Worm (Caenorhabditis elegans) whole organism, L2 larva: Measurements from ENCODE around the gene F09G2.2.

Source experiments
- C34F6.9 ChIP-seq: fragments of 150-350 bp; optimal IDR thresholded peaks from 2 replicates; lab custom pipeline; 2014; ENCODE audit warnings: missing biosample characterization, missing genetic modification characterization
- Y55F3AM.14 ChIP-seq: fragments of 200-800 bp; sonication (Bioruptor generic); optimal IDR thresholded peaks from 2 replicates; lab custom pipeline; 2018; ENCODE audit warnings: mild to moderate bottlenecking, missing genetic modification characterization, missing compliant biosample characterization
- ZK546.5 ChIP-seq: sonication (generic microtip); optimal IDR thresholded peaks from 2 replicates; lab custom pipeline; 2017; ENCODE audit warnings: missing biosample characterization, missing genetic modification characterization
- alr-1 ChIP-seq: fragments of 150-350 bp; optimal IDR thresholded peaks from 2 replicates; lab custom pipeline; 2014; ENCODE audit warnings: missing biosample characterization, missing genetic modification characterization
- ceh-82 ChIP-seq: fragments of 150-350 bp; optimal IDR thresholded peaks from 2 replicates; lab custom pipeline; 2014; ENCODE audit warnings: missing biosample characterization, missing genetic modification characterization
- egl-27 ChIP-seq: sonication (generic microtip); optimal IDR thresholded peaks from 3 replicates; lab custom pipeline; 2017; ENCODE audit warnings: missing biosample characterization, missing genetic modification reagents, missing genetic modification characterization
- elt-3 ChIP-seq: sonication (generic microtip); optimal IDR thresholded peaks from 2 replicates; lab custom pipeline; 2017; ENCODE audit warnings: missing biosample characterization, missing genetic modification characterization
- gmeb-1 ChIP-seq: fragments of 150-350 bp; optimal IDR thresholded peaks from 2 replicates; lab custom pipeline; 2014; ENCODE audit warnings: missing biosample characterization, missing genetic modification characterization
- lin-11 ChIP-seq: fragments of 150-350 bp; sonication (generic microtip); optimal IDR thresholded peaks from 2 replicates; lab custom pipeline; 2014; ENCODE audit warnings: missing biosample characterization, missing genetic modification characterization, inconsistent platforms, mixed read lengths
- lin-39 ChIP-seq: fragments of 150-350 bp; optimal IDR thresholded peaks from 2 replicates; lab custom pipeline; 2014; ENCODE audit warnings: missing biosample characterization, missing genetic modification reagents, missing genetic modification characterization
- lsy-2 ChIP-seq, 2 experiments: fragments of 150-350 bp in 1 of 2; sonication (generic microtip) in 1 of 2; optimal IDR thresholded peaks; 2 replicates each; lab custom pipeline; 2014 to 2017; ENCODE audit warnings: missing biosample characterization in 2 of 2, missing genetic modification characterization in 2 of 2
- mab-5 ChIP-seq: fragments of 150-350 bp; optimal IDR thresholded peaks from 2 replicates; lab custom pipeline; 2014; ENCODE audit warnings: missing biosample characterization, missing genetic modification characterization
- mdl-1 ChIP-seq, 2 experiments: fragments of 150-350 bp in 1 of 2; sonication (generic microtip) in 1 of 2; optimal IDR thresholded peaks; 2 replicates each; lab custom pipeline; 2017; ENCODE audit warnings: missing biosample characterization in 2 of 2, missing genetic modification characterization in 2 of 2
- nhr-11 ChIP-seq: fragments of 150-350 bp; optimal IDR thresholded peaks from 2 replicates; lab custom pipeline; 2014; ENCODE audit warnings: missing biosample characterization, missing genetic modification characterization
- nhr-12 ChIP-seq: fragments of 150-350 bp; optimal IDR thresholded peaks from 2 replicates; lab custom pipeline; 2014; ENCODE audit warnings: missing biosample characterization, missing genetic modification characterization
- nhr-129 ChIP-seq: fragments of 150-350 bp; optimal IDR thresholded peaks from 2 replicates; lab custom pipeline; 2014; ENCODE audit warnings: missing biosample characterization, missing genetic modification characterization
- nhr-21 ChIP-seq: fragments of 150-350 bp; optimal IDR thresholded peaks from 2 replicates; lab custom pipeline; 2014; ENCODE audit warnings: missing biosample characterization, missing genetic modification characterization
- nhr-237 ChIP-seq: fragments of 150-350 bp; optimal IDR thresholded peaks from 2 replicates; lab custom pipeline; 2014; ENCODE audit warnings: missing biosample characterization, missing genetic modification characterization
- nhr-25 ChIP-seq: fragments of 150-350 bp; sonication (generic microtip); optimal IDR thresholded peaks from 3 replicates; lab custom pipeline; 2014; ENCODE audit warnings: missing biosample characterization, missing genetic modification characterization
- nhr-6 ChIP-seq: fragments of 150-350 bp; optimal IDR thresholded peaks from 2 replicates; lab custom pipeline; 2014; ENCODE audit warnings: missing biosample characterization, missing genetic modification characterization
- nhr-77 ChIP-seq: fragments of 150-350 bp; optimal IDR thresholded peaks from 2 replicates; lab custom pipeline; 2014; ENCODE audit warnings: missing biosample characterization, missing genetic modification characterization
- sem-4 ChIP-seq: fragments of 150-350 bp; optimal IDR thresholded peaks from 2 replicates; lab custom pipeline; 2014; ENCODE audit warnings: missing biosample characterization, missing genetic modification reagents, missing genetic modification characterization
- skn-1 ChIP-seq: sonication (generic microtip); optimal IDR thresholded peaks from 2 replicates; lab custom pipeline; 2017; ENCODE audit warnings: missing biosample characterization, missing genetic modification characterization
- sma-3 ChIP-seq: sonication (generic microtip); optimal IDR thresholded peaks from 2 replicates; lab custom pipeline; 2016; ENCODE audit warnings: missing genetic modification reagents, missing genetic modification characterization, missing compliant biosample characterization
- sma-9 ChIP-seq, 2 experiments: fragments of 150-350 bp in 1 of 2; sonication (generic microtip) in 1 of 2; optimal IDR thresholded peaks; 2 replicates each; lab custom pipeline; 2014 to 2016; ENCODE audit warnings: missing genetic modification characterization in 2 of 2, mild to moderate bottlenecking in 1 of 2, missing biosample characterization in 1 of 2, missing compliant biosample characterization in 1 of 2, missing genetic modification reagents in 1 of 2, moderate library complexity in 1 of 2
- unc-39 ChIP-seq: fragments of 150-350 bp; optimal IDR thresholded peaks from 2 replicates; lab custom pipeline; 2014; ENCODE audit warnings: missing biosample characterization, missing genetic modification characterization
- unc-62 ChIP-seq: fragments of 150-350 bp; optimal IDR thresholded peaks from 2 replicates; lab custom pipeline; 2014; ENCODE audit warnings: missing biosample characterization, missing genetic modification reagents, missing genetic modification characterization
- zag-1 ChIP-seq: fragments of 150-350 bp; optimal IDR thresholded peaks from 2 replicates; lab custom pipeline; 2014; ENCODE audit warnings: missing biosample characterization, missing genetic modification characterization
- ztf-4 ChIP-seq: fragments of 150-350 bp; optimal IDR thresholded peaks from 2 replicates; lab custom pipeline; 2014; ENCODE audit warnings: missing biosample characterization, missing genetic modification characterization

The F09G2.2 gene

DNA sequence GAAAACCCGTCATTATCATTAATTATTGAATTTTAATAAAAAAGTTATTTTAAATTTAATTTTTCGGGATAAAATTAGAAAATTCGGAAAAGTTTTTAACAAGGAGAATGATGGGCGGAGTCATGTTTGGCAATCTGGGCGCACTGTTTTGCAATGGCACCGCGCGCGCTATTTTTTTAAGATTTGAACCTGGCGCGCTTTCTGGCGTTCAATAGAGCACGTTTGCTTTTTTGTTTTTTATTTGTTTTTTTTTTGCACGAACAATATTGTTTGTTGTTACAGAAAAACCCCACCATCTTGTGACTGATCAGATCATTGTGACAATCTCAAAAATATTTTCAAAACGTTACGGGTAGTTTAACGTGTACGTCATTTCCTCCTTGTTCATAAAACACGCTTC is 40.4 kb downstream of the F09G2.2 start, which contains the start of gene hyls-1 (continued):
- TF ChIP-seq nhr-25 (tag; lab: Kevin White, UChicago) = peak; percentile 85
- TF ChIP-seq ceh-82 = peak; percentile 73
- peak; percentile 64 for TF ChIP-seq mab-5 (tag; lab: Kevin White, UChicago)
- peak; percentile 79 for TF ChIP-seq C34F6.9 (tag; lab: Kevin White, UChicago)
- TF ChIP-seq gmeb-1 = peak; percentile 97
- TF ChIP-seq nhr-237 (tag; lab: Kevin White, UChicago) = peak; percentile 57
- TF ChIP-seq ztf-4 (tag; lab: Kevin White, UChicago) = peak; percentile 53

DNA sequence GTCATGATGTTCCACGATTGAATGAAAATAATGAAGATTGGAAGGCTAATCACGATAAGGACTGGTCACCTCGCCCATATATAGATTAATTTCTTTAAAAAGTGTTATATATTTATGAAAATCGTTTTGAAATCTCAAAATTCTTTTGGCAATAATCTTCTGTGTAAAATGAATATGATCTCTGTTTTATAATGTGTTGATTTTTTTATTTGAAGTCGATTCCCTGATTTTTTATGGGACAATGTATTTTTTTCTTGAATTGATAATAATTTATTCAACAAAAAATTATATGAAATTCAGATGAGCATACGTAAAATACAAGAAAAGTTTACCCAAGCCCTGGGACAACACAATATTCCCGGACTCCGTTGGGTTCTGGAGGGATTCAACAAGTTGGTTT is 42.8 kb downstream of the F09G2.2 start, which contains the start of gene C05C8.1:
Gene C05C8.1, plus strand, starts transcription at position 301 of the 400 bp plus-strand sequence.
- TF ChIP-seq lin-11 (tag; lab: Kevin White, UChicago) (no peak), unc-62 (no peak), nhr-21 (tag; lab: Kevin White, UChicago) (no peak), unc-39 (no peak), ZK546.5 (tag; lab: Kevin White, UChicago) (no peak), nhr-237 (tag; lab: Kevin White, UChicago) (no peak), nhr-12 (tag; lab: Kevin White, UChicago) (no peak), nhr-11 (no peak), sma-3 (GFP tag; lab: Kevin White, UChicago) (no peak), skn-1 (tag; lab: Kevin White, UChicago) (no peak), gmeb-1 (no peak), nhr-129 (tag; lab: Kevin White, UChicago) (no peak), ztf-4 (tag; lab: Kevin White, UChicago) (no peak), nhr-6 (no peak), zag-1 (tag; lab: Kevin White, UChicago) (no peak), sma-9 (GFP tag; optimal IDR thresholded peaks at IDR 0.05; lab: Kevin White, UChicago) (no peak), sma-9 (tag; optimal IDR thresholded peaks at IDR 0.05; lab: Kevin White, UChicago) (no peak), mab-5 (tag; lab: Kevin White, UChicago) (no peak), mdl-1 (tag; optimal IDR thresholded peaks at IDR 0.05; lab: Kevin White, UChicago) (no peak), nhr-77 (tag; lab: Kevin White, UChicago) (no peak), nhr-25 (tag; lab: Kevin White, UChicago) (no peak)

DNA sequence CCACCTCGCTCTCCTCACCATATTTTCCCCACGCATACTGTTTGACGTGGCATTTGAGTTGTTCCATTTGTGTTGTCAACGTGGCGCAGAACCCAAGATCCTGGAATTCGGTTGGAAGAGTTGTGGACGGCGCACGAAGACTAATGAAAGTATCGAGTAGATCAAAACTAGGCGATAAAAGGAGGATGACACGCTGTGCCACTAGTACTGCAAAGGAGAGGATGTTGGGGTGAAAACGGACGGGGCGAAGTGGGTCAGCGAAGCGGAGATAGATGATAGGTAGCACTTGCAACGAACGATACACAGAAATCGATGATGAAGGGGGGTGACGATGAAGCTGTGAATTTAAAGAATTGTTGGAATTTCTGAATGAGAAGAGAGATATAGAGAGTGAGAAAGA is 50.2 kb downstream of the F09G2.2 start, which contains the start of gene C05C8.7:
Gene C05C8.7, minus strand, starts transcription at position 100 of the 400 bp plus-strand sequence.
- TF ChIP-seq elt-3 (tag; lab: Kevin White, UChicago) (no peak), lsy-2 (tag; optimal IDR thresholded peaks at IDR 0.05; lab: Kevin White, UChicago) (no peak), sem-4 (tag; lab: Kevin White, UChicago) (no peak), egl-27 (tag; lab: Kevin White, UChicago) (no peak), skn-1 (tag; lab: Kevin White, UChicago) (no peak), Y55F3AM.14 (no peak), ZK546.5 (tag; lab: Kevin White, UChicago) (no peak), alr-1 (tag; lab: Kevin White, UChicago) (no peak), nhr-237 (tag; lab: Kevin White, UChicago) (no peak), lin-11 (tag; lab: Kevin White, UChicago) (no peak), ztf-4 (tag; lab: Kevin White, UChicago) (no peak), lin-39 (tag; lab: Kevin White, UChicago) (no peak)
- TF ChIP-seq, all 48 proteins: peak for 0
